Fruit fly (Drosophila melanogaster) whole organism, embryonic: Measurements from ENCODE around the gene HIP-R.
A peak's percentile ranks its signal among the peaks of the same experiment; 100 is the strongest.

Experiments
- CG10321 ChIP-seq: fragments of 200-800 bp; sonication (Bioruptor generic); IDR thresholded peaks from 2 replicates; pipeline ENCODE4 v1.3.6; 2022; ENCODE audit warnings: missing biosample characterization, missing genetic modification characterization
- CG10366 ChIP-seq: fragments of 200-800 bp; sonication (Bioruptor generic); IDR thresholded peaks from 2 replicates; pipeline ENCODE4 v1.3.6; 2022; ENCODE audit warnings: missing biosample characterization, missing genetic modification characterization
- CG12769 ChIP-seq: fragments of 200-800 bp; sonication (Bioruptor generic); optimal IDR thresholded peaks from 2 replicates; lab custom pipeline; 2019; ENCODE audit warnings: missing biosample characterization, mild to moderate bottlenecking, missing genetic modification characterization, moderate library complexity
- CG15269 ChIP-seq: fragments of 200-800 bp; sonication (Bioruptor generic); optimal IDR thresholded peaks from 2 replicates; lab custom pipeline; 2018; ENCODE audit warnings: missing biosample characterization, mild to moderate bottlenecking, missing genetic modification characterization, moderate library complexity
- CG2202 ChIP-seq: fragments of 200-800 bp; sonication (Bioruptor generic); optimal IDR thresholded peaks from 2 replicates; lab custom pipeline; 2018; ENCODE audit warnings: missing biosample characterization, mild to moderate bottlenecking, missing genetic modification characterization
- CG2678 ChIP-seq: fragments of 200-800 bp; sonication (Bioruptor generic); optimal IDR thresholded peaks from 3 replicates; lab custom pipeline; 2019; ENCODE audit warnings: missing biosample characterization, mild to moderate bottlenecking, missing genetic modification characterization, moderate library complexity
- CG2712 ChIP-seq: fragments of 200-800 bp; optimal IDR thresholded peaks from 3 replicates; lab custom pipeline; 2019; ENCODE audit warnings: missing biosample characterization, mild to moderate bottlenecking, missing genetic modification characterization, moderate library complexity
- CG31365 ChIP-seq: fragments of 200-800 bp; sonication (Bioruptor generic); optimal IDR thresholded peaks from 2 replicates; lab custom pipeline; 2018; ENCODE audit warnings: missing biosample characterization, mild to moderate bottlenecking, missing genetic modification characterization
- CG32532 ChIP-seq: fragments of 200-800 bp; sonication (Bioruptor generic); IDR thresholded peaks from 2 replicates; pipeline ENCODE4 v1.3.6; 2022; ENCODE audit warnings: missing biosample characterization, missing genetic modification characterization
- CG34224 ChIP-seq: fragments of 200-800 bp; sonication (Bioruptor generic); IDR thresholded peaks from 3 replicates; pipeline ENCODE4 v1.3.6; 2022; ENCODE audit warnings: missing biosample characterization, missing genetic modification characterization; ENCODE audit not compliant: partially characterized antibody
- CG6175 ChIP-seq: fragments of 200-800 bp; sonication (Bioruptor generic); IDR thresholded peaks from 3 replicates; pipeline ENCODE4 v1.3.6; 2022; ENCODE audit warnings: missing biosample characterization, missing genetic modification characterization
- CG6654 ChIP-seq: fragments of 200-800 bp; sonication (Bioruptor generic); optimal IDR thresholded peaks from 2 replicates; lab custom pipeline; 2017; ENCODE audit warnings: missing biosample characterization, mild to moderate bottlenecking, missing genetic modification characterization
- CG7745 ChIP-seq: fragments of 200-800 bp; sonication (Bioruptor generic); optimal IDR thresholded peaks from 2 replicates; lab custom pipeline; 2018; ENCODE audit warnings: missing biosample characterization, mild to moderate bottlenecking, missing genetic modification characterization, moderate library complexity
- CG9437 ChIP-seq: fragments of 200-800 bp; sonication (Bioruptor generic); optimal IDR thresholded peaks from 2 replicates; lab custom pipeline; 2018; ENCODE audit warnings: missing biosample characterization, mild to moderate bottlenecking, missing genetic modification characterization
- CG9797 ChIP-seq: fragments of 200-800 bp; sonication (Bioruptor generic); optimal IDR thresholded peaks from 3 replicates; lab custom pipeline; 2018; ENCODE audit warnings: missing biosample characterization, mild to moderate bottlenecking, missing genetic modification characterization
- CkIIα-i1 ChIP-seq: fragments of 200-800 bp; sonication (Bioruptor generic); IDR thresholded peaks from 2 replicates; pipeline ENCODE4 v1.3.6; 2022; ENCODE audit warnings: missing biosample characterization, missing genetic modification characterization
- Drgx ChIP-seq: fragments of 200-800 bp; sonication (Bioruptor generic); IDR thresholded peaks from 2 replicates; pipeline ENCODE4 v1.3.6; 2022; ENCODE audit warnings: missing biosample characterization, missing genetic modification characterization
- Eip74EF ChIP-seq, 2 experiments: fragments of 200-800 bp in 1 of 2; fragments of >200 bp in 1 of 2; sonication (Bioruptor generic) in 1 of 2; optimal IDR thresholded peaks; 2 replicates each; lab custom pipeline; 2017 to 2019; ENCODE audit warnings: missing biosample characterization in 2 of 2, missing genetic modification characterization in 2 of 2, mild to moderate bottlenecking in 1 of 2, moderate library complexity in 1 of 2
- MBD-R2 ChIP-seq: fragments of 200-800 bp; sonication (Bioruptor generic); IDR thresholded peaks from 2 replicates; pipeline ENCODE4 v1.3.6; 2022; ENCODE audit warnings: missing biosample characterization, missing genetic modification characterization
- Myb ChIP-seq: fragments of 200-800 bp; sonication (Bioruptor generic); optimal IDR thresholded peaks from 2 replicates; lab custom pipeline; 2016; ENCODE audit warnings: missing biosample characterization, missing genetic modification characterization
- NC2β ChIP-seq: fragments of 200-800 bp; sonication (Bioruptor generic); optimal IDR thresholded peaks from 2 replicates; lab custom pipeline; 2016; ENCODE audit warnings: missing biosample characterization, missing genetic modification characterization
- NK7.1 ChIP-seq: fragments of 200-800 bp; sonication (Bioruptor generic); optimal IDR thresholded peaks from 3 replicates; lab custom pipeline; 2016; ENCODE audit warnings: missing biosample characterization, missing genetic modification characterization
- Pdp1 ChIP-seq, 2 experiments: fragments of 200-800 bp; sonication (Bioruptor generic); optimal IDR thresholded peaks; 3 replicates each; lab custom pipeline; 2016; ENCODE audit warnings: missing biosample characterization in 2 of 2, missing genetic modification characterization in 2 of 2, mild to moderate bottlenecking in 1 of 2, moderate library complexity in 1 of 2
- Scr ChIP-seq: fragments of 200-800 bp; sonication (Bioruptor generic); IDR thresholded peaks from 2 replicates; pipeline ENCODE4 v1.3.6; 2022; ENCODE audit warnings: missing biosample characterization, missing genetic modification characterization; ENCODE audit not compliant: partially characterized antibody
- YL-1 ChIP-seq: fragments of 200-800 bp; sonication (Bioruptor generic); optimal IDR thresholded peaks from 3 replicates; lab custom pipeline; 2017; ENCODE audit warnings: missing biosample characterization, mild to moderate bottlenecking, missing genetic modification characterization
- caup ChIP-seq: fragments of 200-800 bp; sonication (Bioruptor generic); optimal IDR thresholded peaks from 3 replicates; lab custom pipeline; 2017; ENCODE audit warnings: missing biosample characterization, mild to moderate bottlenecking, missing genetic modification characterization, moderate library complexity; ENCODE audit not compliant: severe bottlenecking
- chinmo ChIP-seq: fragments of 200-800 bp; sonication (Bioruptor generic); IDR thresholded peaks from 4 replicates; pipeline ENCODE4 v1.3.6; 2022; ENCODE audit warnings: missing biosample characterization, missing genetic modification characterization; ENCODE audit not compliant: partially characterized antibody
- croc ChIP-seq: fragments of 200-800 bp; sonication (Bioruptor generic); conservative IDR thresholded peaks from 3 replicates; pipeline ENCODE4 v1.3.6; 2022; ENCODE audit warnings: missing biosample characterization, missing genetic modification characterization
- disco-r ChIP-seq: fragments of 200-800 bp; sonication (Bioruptor generic); optimal IDR thresholded peaks from 2 replicates; lab custom pipeline; 2016; ENCODE audit warnings: missing biosample characterization, missing genetic modification characterization
- dmrt11E ChIP-seq: fragments of 200-800 bp; sonication (Bioruptor generic); optimal IDR thresholded peaks from 3 replicates; lab custom pipeline; 2018; ENCODE audit warnings: missing biosample characterization, mild to moderate bottlenecking, missing genetic modification characterization, moderate library complexity
- dysf ChIP-seq: fragments of 200-800 bp; sonication (Bioruptor generic); IDR thresholded peaks from 3 replicates; pipeline ENCODE4 v1.3.6; 2022; ENCODE audit warnings: missing biosample characterization, missing genetic modification characterization
- esg ChIP-seq: fragments of 200-800 bp; sonication (Bioruptor generic); conservative IDR thresholded peaks from 2 replicates; pipeline ENCODE4 v1.3.6; 2022; ENCODE audit warnings: missing biosample characterization, missing genetic modification characterization
- exex ChIP-seq: fragments of 200-800 bp; sonication (Bioruptor generic); optimal IDR thresholded peaks from 4 replicates; lab custom pipeline; 2018; ENCODE audit warnings: missing biosample characterization, mild to moderate bottlenecking, missing genetic modification characterization, moderate library complexity
- ftz-f1 ChIP-seq: fragments of 200-800 bp; sonication (Bioruptor generic); optimal IDR thresholded peaks from 2 replicates; lab custom pipeline; 2016; ENCODE audit warnings: missing biosample characterization, missing genetic modification characterization
- fu2 ChIP-seq: fragments of 200-800 bp; sonication (Bioruptor generic); optimal IDR thresholded peaks from 2 replicates; lab custom pipeline; 2016; ENCODE audit warnings: missing biosample characterization, missing genetic modification characterization
- gcm2 ChIP-seq: fragments of 200-800 bp; sonication (Bioruptor generic); optimal IDR thresholded peaks from 2 replicates; lab custom pipeline; 2016; ENCODE audit warnings: missing biosample characterization, missing genetic modification characterization
- kah ChIP-seq: fragments of 200-800 bp; sonication (Bioruptor generic); optimal IDR thresholded peaks from 2 replicates; lab custom pipeline; 2018; ENCODE audit warnings: missing biosample characterization, mild to moderate bottlenecking, missing genetic modification characterization
- mirr ChIP-seq: fragments of 200-800 bp; sonication (Bioruptor generic); optimal IDR thresholded peaks from 3 replicates; lab custom pipeline; 2018; ENCODE audit warnings: missing biosample characterization, mild to moderate bottlenecking, missing genetic modification characterization
- nom ChIP-seq: fragments of 200-800 bp; sonication (Bioruptor generic); optimal IDR thresholded peaks from 2 replicates; lab custom pipeline; 2017; ENCODE audit warnings: missing biosample characterization, missing genetic modification characterization, mild to moderate bottlenecking, moderate library complexity, missing genetic modification reagents
- oc ChIP-seq: fragments of 200-800 bp; sonication (Bioruptor generic); optimal IDR thresholded peaks from 2 replicates; lab custom pipeline; 2018; ENCODE audit warnings: missing biosample characterization, mild to moderate bottlenecking, missing genetic modification characterization, moderate library complexity
- p53 ChIP-seq: fragments of 200-800 bp; sonication (Bioruptor generic); optimal IDR thresholded peaks from 2 replicates; lab custom pipeline; 2016; ENCODE audit warnings: missing biosample characterization, missing genetic modification characterization
- pros ChIP-seq: fragments of 200-800 bp; sonication (Bioruptor generic); optimal IDR thresholded peaks from 3 replicates; lab custom pipeline; 2019; ENCODE audit warnings: missing biosample characterization, mild to moderate bottlenecking, missing genetic modification characterization, moderate library complexity
- sc ChIP-seq, 3 experiments: fragments of >200 bp in 2 of 3; fragments of 200-800 bp in 1 of 3; sonication (Bioruptor generic) in 1 of 3; optimal IDR thresholded peaks; 2 replicates in 2 of 3; 3 replicates in 1 of 3; lab custom pipeline; 2017; ENCODE audit warnings: mild to moderate bottlenecking in 1 of 3, missing biosample characterization in 1 of 3, missing genetic modification characterization in 1 of 3, missing genetic modification reagents in 1 of 3
- tap ChIP-seq: fragments of 200-800 bp; optimal IDR thresholded peaks from 3 replicates; lab custom pipeline; 2019; ENCODE audit warnings: missing biosample characterization, mild to moderate bottlenecking, missing genetic modification characterization, moderate library complexity
- trem ChIP-seq: fragments of 200-800 bp; optimal IDR thresholded peaks from 3 replicates; lab custom pipeline; 2019; ENCODE audit warnings: missing biosample characterization, mild to moderate bottlenecking, missing genetic modification characterization, moderate library complexity
- trh ChIP-seq: fragments of 200-800 bp; sonication (Bioruptor generic); optimal IDR thresholded peaks from 2 replicates; lab custom pipeline; 2016; ENCODE audit warnings: missing biosample characterization, missing genetic modification characterization
- tx ChIP-seq: fragments of 200-800 bp; sonication (Bioruptor generic); optimal IDR thresholded peaks from 2 replicates; lab custom pipeline; 2016; ENCODE audit warnings: missing biosample characterization, missing genetic modification characterization
- yki ChIP-seq: fragments of >200 bp; optimal IDR thresholded peaks from 3 replicates; lab custom pipeline; 2018
- z ChIP-seq: fragments of 200-800 bp; sonication (Bioruptor generic); IDR thresholded peaks from 3 replicates; pipeline ENCODE4 v1.3.6; 2022; ENCODE audit warnings: missing biosample characterization, missing genetic modification characterization

The HIP-R gene

dm6 chrX:3834955-3835763 lies 45.4 kb downstream of the HIP-R start (continued):
- TF ChIP-seq dmrt11E (tag; lab: Kevin White, UChicago): no peak
- no peak for TF ChIP-seq mirr (GFP tag; lab: Kevin White, UChicago)
- peak; percentile 74 for TF ChIP-seq CG9437 (GFP tag; lab: Kevin White, UChicago)
- TF ChIP-seq Eip74EF (GFP tag; optimal IDR thresholded peaks at IDR 0.05; lab: Kevin White, UChicago): no peak
- TF ChIP-seq CG34224 (GFP tag; lab: Robert Waterston, UW): no peak
- no peak for TF ChIP-seq CG2712 (tag; lab: Kevin White, UChicago)
- no peak for TF ChIP-seq YL-1 (GFP tag; lab: Kevin White, UChicago)
- no peak for TF ChIP-seq NC2β (GFP tag; lab: Kevin White, UChicago)
- no peak for TF ChIP-seq CG2678 (tag; lab: Kevin White, UChicago)
- TF ChIP-seq CG2202: no peak
- no peak for TF ChIP-seq CG7745 (tag; lab: Kevin White, UChicago)
- no peak for TF ChIP-seq fu2 (GFP tag; lab: Kevin White, UChicago)
- TF ChIP-seq tap (tag; lab: Kevin White, UChicago): no peak
- TF ChIP-seq yki (lab: Kevin White, UChicago): peak; percentile 31
- TF ChIP-seq Scr (GFP tag; lab: Robert Waterston, UW): no peak
- TF ChIP-seq CG15269 (tag; lab: Kevin White, UChicago): no peak
- TF ChIP-seq oc: peak; percentile 12
- no peak for TF ChIP-seq CG31365
- no peak for TF ChIP-seq CG10321 (GFP tag; lab: Robert Waterston, UW)
- no peak for TF ChIP-seq kah (GFP tag; lab: Kevin White, UChicago)
- TF ChIP-seq MBD-R2 (GFP tag; lab: Robert Waterston, UW): no peak
- no peak for TF ChIP-seq sc (optimal IDR thresholded peaks at IDR 0.05; lab: Kevin White, UChicago)
- no peak for TF ChIP-seq sc (GFP tag; optimal IDR thresholded peaks at IDR 0.05; lab: Kevin White, UChicago)
- no peak for TF ChIP-seq CkIIα-i1 (GFP tag; lab: Robert Waterston, UW)
- no peak for TF ChIP-seq croc (GFP tag; lab: Robert Waterston, UW)
- no peak for TF ChIP-seq CG9797 (GFP tag; lab: Kevin White, UChicago)
- no peak for TF ChIP-seq ftz-f1
- TF ChIP-seq NK7.1: no peak
- TF ChIP-seq Myb: no peak
- no peak for TF ChIP-seq CG10366 (GFP tag; lab: Robert Waterston, UW)
- TF ChIP-seq caup (GFP tag; lab: Kevin White, UChicago): no peak
- peak; percentile 89 for TF ChIP-seq nom (GFP tag; lab: Kevin White, UChicago)
- TF ChIP-seq CG32532 (GFP tag; lab: Robert Waterston, UW): no peak
- no peak for TF ChIP-seq p53 (GFP tag; lab: Kevin White, UChicago)
- TF ChIP-seq tx: no peak
- no peak for TF ChIP-seq esg (GFP tag; lab: Robert Waterston, UW)
- peak; percentile 70; the same call in 2 of the 3 replicates for TF ChIP-seq CG6175 (GFP tag; lab: Robert Waterston, UW)
- TF ChIP-seq dysf (GFP tag; lab: Robert Waterston, UW): no peak
- no peak for TF ChIP-seq z (GFP tag; lab: Robert Waterston, UW)
- no peak for TF ChIP-seq exex
- no peak for TF ChIP-seq disco-r (GFP tag; lab: Kevin White, UChicago)
- peak; percentile 77; the same call in 1 of the 4 replicates for TF ChIP-seq chinmo (GFP tag; lab: Robert Waterston, UW)
- TF ChIP-seq trem (tag; lab: Kevin White, UChicago): no peak
- TF ChIP-seq Drgx (GFP tag; lab: Robert Waterston, UW): peak; percentile 45
- no peak for TF ChIP-seq trh (GFP tag; lab: Kevin White, UChicago)
- TF ChIP-seq Pdp1 (GFP tag; optimal IDR thresholded peaks at IDR 0.05; lab: Kevin White, UChicago): no peak
- TF ChIP-seq CG12769 (tag; lab: Kevin White, UChicago): peak; percentile 64
- peak; percentile 100 for TF ChIP-seq pros (GFP tag; lab: Kevin White, UChicago)
- TF ChIP-seq CG6654: no peak
- no peak for TF ChIP-seq gcm2
